Worm (Caenorhabditis elegans) whole organism, L1 larva: ENCODE results near the gene mrps-33.
A peak's percentile ranks its signal among the peaks of the same experiment; 100 is the strongest.

Experiments used
- C04F5.9 ChIP-seq: sonication (generic microtip); optimal IDR thresholded peaks from 2 replicates; lab custom pipeline; 2016; ENCODE audit warnings: missing genetic modification characterization, missing compliant biosample characterization
- C34B4.2 ChIP-seq: sonication (generic microtip); optimal IDR thresholded peaks from 2 replicates; lab custom pipeline; 2017; ENCODE audit warnings: mild to moderate bottlenecking, missing genetic modification characterization, missing compliant biosample characterization
- Y116A8C.19 ChIP-seq: sonication (generic microtip); optimal IDR thresholded peaks from 2 replicates; lab custom pipeline; 2016; ENCODE audit warnings: missing compliant biosample characterization, missing genetic modification characterization, borderline replicate concordance
- aha-1 ChIP-seq: fragments of 150-350 bp; optimal IDR thresholded peaks from 2 replicates; lab custom pipeline; 2014; ENCODE audit warnings: missing biosample characterization, missing genetic modification characterization
- aly-2 ChIP-seq: fragments of 150-350 bp; optimal IDR thresholded peaks from 2 replicates; lab custom pipeline; 2014; ENCODE audit warnings: missing biosample characterization, missing genetic modification characterization
- ama-1 ChIP-seq: fragments of 150-350 bp; optimal IDR thresholded peaks from 2 replicates; lab custom pipeline; 2014
- blmp-1 ChIP-seq: fragments of 150-350 bp; optimal IDR thresholded peaks from 2 replicates; lab custom pipeline; 2014; ENCODE audit warnings: missing biosample characterization, missing genetic modification characterization
- ceh-90 ChIP-seq: sonication (generic microtip); optimal IDR thresholded peaks from 2 replicates; lab custom pipeline; 2016; ENCODE audit warnings: missing genetic modification characterization, missing compliant biosample characterization
- efl-1 ChIP-seq, 4 experiments: fragments of 150-350 bp; optimal IDR thresholded peaks in 3 of 4; peaks in 1 of 4; 1 replicate in 1 of 4; 2 replicates in 3 of 4; lab custom pipeline; 2014; ENCODE audit warnings: missing biosample characterization in 2 of 4, missing genetic modification characterization in 2 of 4, missing genetic modification reagents in 2 of 4
- efl-3 ChIP-seq: fragments of 200-800 bp; sonication (Bioruptor generic); optimal IDR thresholded peaks from 2 replicates; lab custom pipeline; 2018; ENCODE audit warnings: mild to moderate bottlenecking, missing genetic modification characterization, missing compliant biosample characterization
- egl-27 ChIP-seq, 2 experiments: fragments of 150-350 bp in 1 of 2; sonication (generic microtip); optimal IDR thresholded peaks; 3 replicates each; lab custom pipeline; 2017 to 2018; ENCODE audit warnings: missing biosample characterization in 2 of 2, missing genetic modification characterization in 2 of 2, missing genetic modification reagents in 2 of 2
- elt-2 ChIP-seq: sonication (generic microtip); optimal IDR thresholded peaks from 2 replicates; lab custom pipeline; 2016; ENCODE audit warnings: missing genetic modification characterization, mild to moderate bottlenecking, inconsistent platforms, missing compliant biosample characterization, missing genetic modification reagents
- elt-3 ChIP-seq, 6 experiments: fragments of 150-350 bp in 1 of 6; sonication (generic microtip); optimal IDR thresholded peaks; 2 replicates each; lab custom pipeline; 2017 to 2018; ENCODE audit warnings: missing biosample characterization in 6 of 6, missing genetic modification characterization in 6 of 6, inconsistent platforms in 1 of 6
- ets-5 ChIP-seq: fragments of 200-800 bp; sonication (Bioruptor generic); IDR thresholded peaks from 2 replicates; pipeline ENCODE4 v1.3.6; 2022; ENCODE audit warnings: missing genetic modification characterization, missing compliant biosample characterization
- fkh-10 ChIP-seq: sonication (generic microtip); optimal IDR thresholded peaks from 2 replicates; lab custom pipeline; 2017; ENCODE audit warnings: missing biosample characterization, missing genetic modification reagents, missing genetic modification characterization
- fos-1 ChIP-seq: fragments of 150-350 bp; optimal IDR thresholded peaks from 2 replicates; lab custom pipeline; 2014; ENCODE audit warnings: missing biosample characterization, missing genetic modification characterization
- grh-1 ChIP-seq: fragments of 200-800 bp; sonication (Bioruptor generic); IDR thresholded peaks from 2 replicates; pipeline ENCODE4 v1.3.6; 2022; ENCODE audit warnings: missing genetic modification reagents, missing genetic modification characterization, missing compliant biosample characterization
- hpl-2 ChIP-seq: fragments of 150-350 bp; optimal IDR thresholded peaks from 2 replicates; lab custom pipeline; 2014; ENCODE audit warnings: missing biosample characterization, missing genetic modification reagents, missing genetic modification characterization
- irx-1 ChIP-seq: sonication (generic microtip); optimal IDR thresholded peaks from 2 replicates; lab custom pipeline; 2016; ENCODE audit warnings: missing genetic modification characterization, missing compliant biosample characterization
- jun-1 ChIP-seq: fragments of 150-350 bp; optimal IDR thresholded peaks from 2 replicates; lab custom pipeline; 2014; ENCODE audit warnings: missing biosample characterization, missing genetic modification reagents, missing genetic modification characterization
- lin-15B ChIP-seq: fragments of 150-350 bp; sonication (generic microtip); optimal IDR thresholded peaks from 3 replicates; lab custom pipeline; 2014; ENCODE audit warnings: missing biosample characterization, missing genetic modification characterization
- lin-35 ChIP-seq, 2 experiments: fragments of 150-350 bp; optimal IDR thresholded peaks; 2 replicates each; lab custom pipeline; 2014; ENCODE audit warnings: missing biosample characterization in 2 of 2, missing genetic modification characterization in 2 of 2, missing genetic modification reagents in 2 of 2
- lin-39 ChIP-seq: fragments of 150-350 bp; optimal IDR thresholded peaks from 2 replicates; lab custom pipeline; 2014; ENCODE audit warnings: missing biosample characterization, missing genetic modification reagents, missing genetic modification characterization
- mab-9 ChIP-seq: fragments of 200-800 bp; sonication (Bioruptor generic); IDR thresholded peaks from 2 replicates; pipeline ENCODE4 v1.3.6; 2022; ENCODE audit warnings: missing genetic modification reagents, missing genetic modification characterization, missing compliant biosample characterization
- mef-2 ChIP-seq: fragments of 150-350 bp; optimal IDR thresholded peaks from 2 replicates; lab custom pipeline; 2014; ENCODE audit warnings: missing biosample characterization, missing genetic modification characterization
- nhr-12 ChIP-seq: sonication (generic microtip); optimal IDR thresholded peaks from 2 replicates; lab custom pipeline; 2017; ENCODE audit warnings: missing biosample characterization, missing genetic modification characterization
- nhr-19 ChIP-seq: fragments of 200-800 bp; sonication (Bioruptor generic); conservative IDR thresholded peaks from 2 replicates; pipeline ENCODE4 v1.3.6; 2022; ENCODE audit warnings: missing genetic modification characterization, missing compliant biosample characterization
- nhr-237 ChIP-seq: fragments of 150-350 bp; optimal IDR thresholded peaks from 2 replicates; lab custom pipeline; 2014; ENCODE audit warnings: missing biosample characterization, missing genetic modification characterization
- nhr-71 ChIP-seq: sonication (generic microtip); optimal IDR thresholded peaks from 2 replicates; lab custom pipeline; 2016; ENCODE audit warnings: mild to moderate bottlenecking, missing genetic modification characterization, moderate library complexity, missing compliant biosample characterization
- nhr-76 ChIP-seq: sonication (generic microtip); optimal IDR thresholded peaks from 2 replicates; lab custom pipeline; 2017; ENCODE audit warnings: missing biosample characterization, missing genetic modification characterization
- nhr-84 ChIP-seq: sonication (generic microtip); optimal IDR thresholded peaks from 2 replicates; lab custom pipeline; 2017; ENCODE audit warnings: missing biosample characterization, missing genetic modification characterization
- nhr-90 ChIP-seq: sonication (generic microtip); optimal IDR thresholded peaks from 2 replicates; lab custom pipeline; 2016; ENCODE audit warnings: mild to moderate bottlenecking, missing genetic modification characterization, missing compliant biosample characterization; ENCODE audit not compliant: poor library complexity
- pag-3 ChIP-seq: sonication (generic microtip); optimal IDR thresholded peaks from 2 replicates; lab custom pipeline; 2017; ENCODE audit warnings: missing genetic modification characterization, mild to moderate bottlenecking, missing compliant biosample characterization, antibody characterized with exemption, borderline replicate concordance; ENCODE audit not compliant: insufficient read depth
- snpc-4 ChIP-seq: fragments of 150-350 bp; optimal IDR thresholded peaks from 2 replicates; lab custom pipeline; 2014; ENCODE audit warnings: missing biosample characterization, missing genetic modification characterization
- snu-23 ChIP-seq: sonication (generic microtip); optimal IDR thresholded peaks from 2 replicates; lab custom pipeline; 2016; ENCODE audit warnings: missing genetic modification characterization, missing compliant biosample characterization
- sox-4 ChIP-seq: sonication (generic microtip); optimal IDR thresholded peaks from 2 replicates; lab custom pipeline; 2016; ENCODE audit warnings: missing genetic modification characterization, missing compliant biosample characterization
- sptf-1 ChIP-seq: fragments of 150-350 bp; optimal IDR thresholded peaks from 2 replicates; lab custom pipeline; 2014; ENCODE audit warnings: missing biosample characterization, missing genetic modification characterization
- tlp-1 ChIP-seq: fragments of 150-350 bp; optimal IDR thresholded peaks from 2 replicates; lab custom pipeline; 2014; ENCODE audit warnings: missing biosample characterization, missing genetic modification characterization
- unc-62 ChIP-seq: fragments of 150-350 bp; optimal IDR thresholded peaks from 2 replicates; lab custom pipeline; 2014; ENCODE audit warnings: missing biosample characterization, missing genetic modification reagents, missing genetic modification characterization
- unc-86 ChIP-seq: sonication (generic microtip); optimal IDR thresholded peaks from 2 replicates; lab custom pipeline; 2016; ENCODE audit warnings: missing genetic modification characterization, missing compliant biosample characterization
- vab-15 ChIP-seq: sonication (generic microtip); optimal IDR thresholded peaks from 2 replicates; lab custom pipeline; 2017; ENCODE audit warnings: missing genotype, mild to moderate bottlenecking, missing genetic modification characterization, missing compliant biosample characterization
- zag-1 ChIP-seq: fragments of 150-350 bp; optimal IDR thresholded peaks from 2 replicates; lab custom pipeline; 2014; ENCODE audit warnings: missing biosample characterization, missing genetic modification characterization
- ztf-11 ChIP-seq, 2 experiments: sonication (generic microtip); optimal IDR thresholded peaks; 2 replicates each; lab custom pipeline; 2016 to 2017; ENCODE audit warnings: missing genetic modification characterization in 2 of 2, missing biosample characterization in 1 of 2, missing compliant biosample characterization in 1 of 2

Gene mrps-33

DNA sequence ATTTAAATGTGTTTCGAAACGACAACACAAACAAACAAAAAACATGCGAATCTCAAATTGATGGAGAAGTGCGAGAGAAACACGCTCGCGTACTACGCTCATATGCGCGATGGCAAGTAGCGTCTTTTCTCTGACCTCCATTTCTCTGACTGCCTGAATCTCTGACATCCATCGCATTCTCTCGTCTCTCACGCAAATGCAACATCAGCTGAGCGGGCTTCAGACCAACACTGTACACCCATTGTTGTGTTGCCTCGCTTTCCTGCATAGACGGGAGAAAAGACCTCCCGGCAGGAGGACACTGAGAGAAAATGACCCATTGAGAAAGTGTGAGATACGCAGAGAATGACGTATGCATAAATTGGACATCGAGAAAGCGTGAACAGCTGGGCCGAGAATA lies 42.3 kb upstream of the mrps-33 start (continued):
- TF ChIP-seq ztf-11 (tag; optimal IDR thresholded peaks at IDR 0.05; lab: Kevin White, UChicago) (peak in 1 of 2 experiments; percentile 31), unc-86 (tag; lab: Kevin White, UChicago) (peak; percentile 49), aha-1 (tag; lab: Kevin White, UChicago) (no peak), snu-23 (GFP tag; lab: Kevin White, UChicago) (peak; percentile 84), C04F5.9 (tag; lab: Kevin White, UChicago) (no peak), nhr-12 (tag; lab: Kevin White, UChicago) (no peak), lin-35 (GFP tag; optimal IDR thresholded peaks at IDR 0.05; lab: Kevin White, UChicago) (peak; percentile 52 to 83), fkh-10 (GFP tag; lab: Kevin White, UChicago) (no peak), elt-3 (tag; optimal IDR thresholded peaks at IDR 0.05; lab: Kevin White, UChicago) (peak in 2 of 6 experiments; percentile 35 to 56), sox-4 (tag; lab: Kevin White, UChicago) (no peak), pag-3 (tag; lab: Kevin White, UChicago) (peak; percentile 78), nhr-237 (peak; percentile 32), nhr-19 (peak; percentile 62), zag-1 (tag; lab: Kevin White, UChicago) (no peak), jun-1 (tag; lab: Kevin White, UChicago) (peak; percentile 75)

DNA sequence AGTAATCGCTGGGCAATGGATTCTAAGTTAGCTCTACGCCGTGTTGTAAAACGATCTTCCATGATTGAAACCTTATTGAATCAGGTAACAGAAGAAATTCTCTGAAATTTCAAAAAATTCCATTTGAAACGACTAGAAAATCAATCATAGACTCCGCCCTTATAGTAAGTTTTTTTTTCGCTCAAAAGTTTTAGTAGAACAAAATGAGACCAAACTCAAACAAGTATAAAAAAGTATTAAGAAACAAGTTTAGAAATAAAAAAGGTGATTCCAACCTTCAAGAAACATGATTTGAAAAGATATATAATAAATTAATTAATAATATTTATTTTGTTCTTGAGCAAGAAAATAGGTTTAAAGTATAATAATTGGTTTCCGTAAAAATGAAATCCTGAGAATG lies 38.2 kb upstream of the mrps-33 start, which contains the start of gene C33D9.6:
TSS of gene C33D9.6 (minus strand) at position 101 of the 400 bp plus-strand sequence.
- TF ChIP-seq ceh-90 (no peak), lin-15B (tag; lab: Kevin White, UChicago) (no peak), aha-1 (tag; lab: Kevin White, UChicago) (no peak), vab-15 (no peak), nhr-71 (no peak), mef-2 (tag; lab: Kevin White, UChicago) (no peak), ama-1 (lab: Kevin White, UChicago) (no peak), ztf-11 (tag; optimal IDR thresholded peaks at IDR 0.05; lab: Kevin White, UChicago) (no peak), efl-3 (GFP tag; lab: Kevin White, UChicago) (no peak), fos-1 (tag; lab: Kevin White, UChicago) (no peak), sptf-1 (tag; lab: Kevin White, UChicago) (no peak), egl-27 (tag; optimal IDR thresholded peaks at IDR 0.05; lab: Kevin White, UChicago) (no peak), snu-23 (GFP tag; lab: Kevin White, UChicago) (no peak), hpl-2 (no peak), nhr-90 (tag; lab: Kevin White, UChicago) (no peak), tlp-1 (tag; lab: Kevin White, UChicago) (no peak)

DNA sequence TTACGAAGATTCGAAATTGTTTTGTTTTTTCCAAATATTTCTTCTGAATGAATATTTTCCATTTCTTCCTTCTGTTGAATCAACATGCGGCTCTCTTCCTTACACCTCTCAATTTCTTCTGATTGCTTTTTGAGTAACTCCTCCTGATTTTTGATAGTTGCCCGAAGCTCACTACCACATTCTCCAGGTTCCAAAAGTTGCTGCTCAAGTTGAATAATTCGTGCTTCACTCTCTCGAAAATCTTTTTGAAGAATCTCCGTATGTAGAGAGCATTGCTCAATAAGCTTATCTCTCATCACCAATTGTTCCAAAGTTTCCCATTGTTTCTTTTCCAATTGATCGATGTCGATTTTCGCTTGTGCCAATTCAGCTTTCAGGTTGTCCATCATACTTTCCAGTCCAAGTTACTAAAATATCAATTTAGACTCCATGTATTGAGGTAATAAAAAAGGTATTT lies 33.0 kb upstream of the mrps-33 start, which contains the start of gene F20C5.6:
TSS of gene F20C5.6 (minus strand) at position 407 of the 457 bp plus-strand sequence.
- no peak for TF ChIP-seq lin-39 (tag; lab: Kevin White, UChicago)
- TF ChIP-seq efl-1 (optimal IDR thresholded peaks at IDR 0.05; lab: Kevin White, UChicago) = no peak
- peak in 1 of 2 experiments; percentile 26 for TF ChIP-seq efl-1 (GFP tag; optimal IDR thresholded peaks at IDR 0.05 in 1 of 2; lab: Kevin White, UChicago)
- TF ChIP-seq, all 84 proteins: peak for 1

DNA sequence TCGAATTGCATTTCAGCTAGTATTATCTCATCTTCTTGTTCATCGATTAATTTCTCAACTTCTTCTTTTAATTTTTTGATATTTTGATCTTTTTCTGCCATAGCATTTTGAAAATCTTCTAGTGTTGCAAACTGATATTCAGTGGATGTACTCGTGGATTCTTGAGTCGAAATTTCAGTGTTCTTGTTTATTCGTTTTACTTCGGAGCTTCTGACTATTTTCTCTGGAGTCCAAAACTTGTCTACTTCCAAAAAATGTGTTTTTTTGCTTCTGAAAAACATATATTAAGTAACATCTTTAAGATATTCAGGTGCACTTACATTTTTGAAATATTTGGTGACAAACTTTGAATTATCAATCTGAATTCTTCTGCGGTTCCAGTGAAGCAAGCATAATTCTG lies 29.7 kb upstream of the mrps-33 start, which contains the start of gene F20C5.5:
TSS of gene F20C5.5 (minus strand) at position 101 of the 400 bp plus-strand sequence.
- TF ChIP-seq nhr-71 = no peak
- TF ChIP-seq ets-5 (GFP tag; lab: Robert Waterston, UW) = no peak
- TF ChIP-seq mab-9 (GFP tag; lab: Robert Waterston, UW) = no peak
- no peak for TF ChIP-seq unc-62
- no peak for TF ChIP-seq lin-15B (tag; lab: Kevin White, UChicago)
- TF ChIP-seq snpc-4 (tag; lab: Kevin White, UChicago) = no peak
- TF ChIP-seq aly-2 (tag; lab: Kevin White, UChicago) = no peak
- TF ChIP-seq C34B4.2 (tag; lab: Kevin White, UChicago) = no peak
- no peak for TF ChIP-seq blmp-1 (tag; lab: Kevin White, UChicago)
- TF ChIP-seq nhr-76 (tag; lab: Kevin White, UChicago) = no peak
- no peak for TF ChIP-seq ztf-11 (tag; optimal IDR thresholded peaks at IDR 0.05; lab: Kevin White, UChicago)
- no peak for TF ChIP-seq elt-2 (tag; lab: Kevin White, UChicago)
- TF ChIP-seq nhr-84 (tag; lab: Kevin White, UChicago) = no peak
- no peak for TF ChIP-seq nhr-12 (tag; lab: Kevin White, UChicago)
- TF ChIP-seq aha-1 (tag; lab: Kevin White, UChicago) = no peak
- no peak for TF ChIP-seq irx-1 (tag; lab: Kevin White, UChicago)
- TF ChIP-seq grh-1 (GFP tag; lab: Robert Waterston, UW) = no peak
- TF ChIP-seq efl-1 (optimal IDR thresholded peaks at IDR 0.05; lab: Kevin White, UChicago) = no peak
- TF ChIP-seq efl-1 (GFP tag; optimal IDR thresholded peaks at IDR 0.05 in 1 of 2; lab: Kevin White, UChicago) = no peak
- TF ChIP-seq nhr-19 = no peak
- TF ChIP-seq Y116A8C.19 (tag; lab: Kevin White, UChicago) = no peak
